Fruit fly (Drosophila melanogaster) whole organism, pupa: ENCODE measurements around the gene Ac78C.

Experiments used
- CG12605 ChIP-seq: fragments of 200-800 bp; sonication (Bioruptor generic); IDR thresholded peaks from 2 replicates; pipeline ENCODE4 v1.3.6; 2022; ENCODE audit warnings: missing biosample characterization, missing genetic modification characterization
- CG13204 ChIP-seq: fragments of 200-800 bp; sonication (Bioruptor generic); optimal IDR thresholded peaks from 2 replicates; lab custom pipeline; 2018; ENCODE audit warnings: missing biosample characterization, mild to moderate bottlenecking, missing genetic modification characterization, moderate library complexity
- CG17806 ChIP-seq: fragments of 200-800 bp; sonication (Bioruptor generic); optimal IDR thresholded peaks from 2 replicates; lab custom pipeline; 2018; ENCODE audit warnings: missing biosample characterization, mild to moderate bottlenecking, missing genetic modification characterization, moderate library complexity
- CG32121 ChIP-seq: fragments of 200-800 bp; sonication (Bioruptor generic); IDR thresholded peaks from 2 replicates; pipeline ENCODE4 v1.3.6; 2022; ENCODE audit warnings: missing biosample characterization, missing genetic modification characterization
- CG8159 ChIP-seq: fragments of 200-800 bp; sonication (Bioruptor generic); optimal IDR thresholded peaks from 3 replicates; lab custom pipeline; 2018; ENCODE audit warnings: missing biosample characterization, mild to moderate bottlenecking, missing genetic modification characterization, moderate library complexity
- EcR ChIP-seq: fragments of 200-800 bp; sonication (Bioruptor generic); optimal IDR thresholded peaks from 3 replicates; lab custom pipeline; 2019; ENCODE audit warnings: missing biosample characterization, missing genetic modification characterization, mild to moderate bottlenecking, moderate library complexity, missing genetic modification reagents
- Pif1B ChIP-seq: fragments of 200-800 bp; sonication (Bioruptor generic); optimal IDR thresholded peaks from 3 replicates; lab custom pipeline; 2016; ENCODE audit warnings: missing biosample characterization, missing genetic modification characterization
- gl ChIP-seq: fragments of 200-800 bp; sonication (Bioruptor generic); optimal IDR thresholded peaks from 2 replicates; lab custom pipeline; 2018; ENCODE audit warnings: missing biosample characterization, mild to moderate bottlenecking, missing genetic modification characterization
- rn ChIP-seq: fragments of 200-800 bp; sonication (Bioruptor generic); IDR thresholded peaks from 2 replicates; pipeline ENCODE4 v1.3.6; 2022; ENCODE audit warnings: missing biosample characterization, missing genetic modification characterization

DNA sequence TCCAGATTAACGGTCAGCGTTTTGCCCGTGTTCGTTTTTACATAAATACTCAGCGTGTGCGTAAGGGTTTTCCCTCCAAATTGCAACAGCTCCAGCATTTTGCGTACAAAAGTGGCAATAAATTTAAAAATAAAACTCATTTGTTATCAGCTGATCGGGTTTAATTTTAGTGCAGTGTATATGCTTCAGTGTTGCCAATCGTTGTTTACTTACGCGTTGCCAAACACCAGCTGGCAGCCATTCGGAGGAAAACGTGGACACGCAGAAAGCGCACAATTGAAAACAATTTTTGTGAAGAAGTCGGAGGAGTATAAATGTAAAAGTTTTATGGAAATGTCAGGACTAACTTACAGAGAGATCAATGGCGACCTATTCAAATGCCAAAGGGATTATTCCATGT is 24.8 kb upstream of the Ac78C start, which contains the start of the genes Targ3 and park:
- no peak for TF ChIP-seq CG8159 (tag; lab: Kevin White, UChicago)
- no peak for TF ChIP-seq CG12605 (GFP tag; lab: Robert Waterston, UW)
- TF ChIP-seq CG13204 (GFP tag; lab: Kevin White, UChicago) = no peak
- no peak for TF ChIP-seq gl (tag; lab: Kevin White, UChicago)
- no peak for TF ChIP-seq CG32121 (GFP tag; lab: Robert Waterston, UW)
- TF ChIP-seq EcR (GFP tag; lab: Kevin White, UChicago) = no peak
- no peak for TF ChIP-seq rn (GFP tag; lab: Robert Waterston, UW)
- TF ChIP-seq Pif1B (GFP tag; lab: Kevin White, UChicago) = no peak
- TF ChIP-seq CG17806 = no peak
